Worm (Caenorhabditis elegans) whole organism, late embryonic: ENCODE measurements around the gene D2096.9.
A peak's percentile ranks its signal among the peaks of the same experiment; 100 is the strongest.

Experiments
- C08G9.2 ChIP-seq: sonication (generic microtip); optimal IDR thresholded peaks from 2 replicates; lab custom pipeline; 2016; ENCODE audit warnings: mild to moderate bottlenecking, missing genetic modification characterization, moderate library complexity, missing compliant biosample characterization
- K02D7.2 ChIP-seq: sonication (generic microtip); optimal IDR thresholded peaks from 2 replicates; lab custom pipeline; 2017; ENCODE audit warnings: mild to moderate bottlenecking, missing genetic modification characterization, missing compliant biosample characterization
- K09A11.1 ChIP-seq: sonication (generic microtip); optimal IDR thresholded peaks from 2 replicates; lab custom pipeline; 2017; ENCODE audit warnings: antibody characterized with exemption, mild to moderate bottlenecking, missing genetic modification characterization, missing compliant biosample characterization; ENCODE audit not compliant: insufficient read depth
- Y22D7AL.16 ChIP-seq: sonication (generic microtip); optimal IDR thresholded peaks from 2 replicates; lab custom pipeline; 2016; ENCODE audit warnings: missing genetic modification characterization, missing compliant biosample characterization
- ahr-1 ChIP-seq: sonication (generic microtip); optimal IDR thresholded peaks from 2 replicates; lab custom pipeline; 2016; ENCODE audit warnings: missing genetic modification characterization, missing compliant biosample characterization
- ceh-2 ChIP-seq: sonication (generic microtip); optimal IDR thresholded peaks from 2 replicates; lab custom pipeline; 2016; ENCODE audit warnings: missing genotype, missing genetic modification characterization, missing compliant biosample characterization
- ceh-22 ChIP-seq: sonication (generic microtip); optimal IDR thresholded peaks from 2 replicates; lab custom pipeline; 2017; ENCODE audit warnings: missing biosample characterization, missing genetic modification characterization
- ceh-24 ChIP-seq: sonication (generic microtip); optimal IDR thresholded peaks from 2 replicates; lab custom pipeline; 2016; ENCODE audit warnings: mild to moderate bottlenecking, missing genetic modification characterization, missing compliant biosample characterization
- ceh-30 ChIP-seq: fragments of 150-350 bp; optimal IDR thresholded peaks from 2 replicates; lab custom pipeline; 2014; ENCODE audit warnings: missing biosample characterization, missing genetic modification characterization
- ceh-31 ChIP-seq: sonication (generic microtip); optimal IDR thresholded peaks from 2 replicates; lab custom pipeline; 2016; ENCODE audit warnings: missing genetic modification characterization, missing compliant biosample characterization
- ceh-34 ChIP-seq: sonication (generic microtip); optimal IDR thresholded peaks from 2 replicates; lab custom pipeline; 2016; ENCODE audit warnings: mild to moderate bottlenecking, missing genetic modification characterization, missing compliant biosample characterization
- ceh-48 ChIP-seq: sonication (generic microtip); optimal IDR thresholded peaks from 2 replicates; lab custom pipeline; 2016; ENCODE audit warnings: missing genetic modification characterization, inconsistent platforms, missing compliant biosample characterization
- che-1 ChIP-seq: sonication (generic microtip); optimal IDR thresholded peaks from 2 replicates; lab custom pipeline; 2016; ENCODE audit warnings: mild to moderate bottlenecking, missing genetic modification characterization, missing compliant biosample characterization
- dmd-4 ChIP-seq: sonication (generic microtip); optimal IDR thresholded peaks from 2 replicates; lab custom pipeline; 2016; ENCODE audit warnings: borderline replicate concordance, missing genetic modification characterization, missing compliant biosample characterization
- dve-1 ChIP-seq: sonication (generic microtip); optimal IDR thresholded peaks from 2 replicates; lab custom pipeline; 2017; ENCODE audit warnings: antibody characterized with exemption, mild to moderate bottlenecking, missing genetic modification characterization, missing compliant biosample characterization
- elt-2 ChIP-seq: sonication (generic microtip); optimal IDR thresholded peaks from 2 replicates; lab custom pipeline; 2016; ENCODE audit warnings: missing genetic modification reagents, missing genetic modification characterization, missing compliant biosample characterization
- fkh-10 ChIP-seq: fragments of 150-350 bp; optimal IDR thresholded peaks from 2 replicates; lab custom pipeline; 2014; ENCODE audit warnings: missing biosample characterization, missing genetic modification reagents, missing genetic modification characterization
- gmeb-2 ChIP-seq: sonication (generic microtip); optimal IDR thresholded peaks from 2 replicates; lab custom pipeline; 2016; ENCODE audit warnings: missing genetic modification characterization, inconsistent platforms, missing compliant biosample characterization
- hlh-8 ChIP-seq: sonication (generic microtip); optimal IDR thresholded peaks from 2 replicates; lab custom pipeline; 2016; ENCODE audit warnings: missing genotype, missing genetic modification characterization, missing compliant biosample characterization
- lim-6 ChIP-seq: sonication (generic microtip); optimal IDR thresholded peaks from 2 replicates; lab custom pipeline; 2016; ENCODE audit warnings: missing genetic modification characterization, missing compliant biosample characterization
- mec-3 ChIP-seq: sonication (generic microtip); optimal IDR thresholded peaks from 2 replicates; lab custom pipeline; 2016; ENCODE audit warnings: borderline replicate concordance, missing genetic modification characterization, missing compliant biosample characterization
- nfya-1 ChIP-seq: sonication (generic microtip); optimal IDR thresholded peaks from 2 replicates; lab custom pipeline; 2017; ENCODE audit warnings: missing genetic modification characterization, mild to moderate bottlenecking, missing compliant biosample characterization, antibody characterized with exemption, moderate library complexity
- nhr-11 ChIP-seq: fragments of 150-350 bp; optimal IDR thresholded peaks from 2 replicates; lab custom pipeline; 2014; ENCODE audit warnings: missing biosample characterization, missing genetic modification characterization
- pag-3 ChIP-seq: sonication (generic microtip); optimal IDR thresholded peaks from 2 replicates; lab custom pipeline; 2016; ENCODE audit warnings: missing compliant biosample characterization, missing genetic modification characterization, borderline replicate concordance
- pat-9 ChIP-seq: fragments of 200-800 bp; sonication (Bioruptor generic); optimal IDR thresholded peaks from 2 replicates; lab custom pipeline; 2018; ENCODE audit warnings: mild to moderate bottlenecking, missing genetic modification characterization, moderate library complexity, missing compliant biosample characterization
- pax-1 ChIP-seq: fragments of 150-350 bp; optimal IDR thresholded peaks from 2 replicates; lab custom pipeline; 2014; ENCODE audit warnings: missing biosample characterization, missing genetic modification characterization
- pha-2 ChIP-seq: sonication (generic microtip); optimal IDR thresholded peaks from 2 replicates; lab custom pipeline; 2017; ENCODE audit warnings: mild to moderate bottlenecking, missing genetic modification characterization, missing compliant biosample characterization
- pha-4 ChIP-seq: fragments of 150-350 bp; optimal IDR thresholded peaks from 2 replicates; lab custom pipeline; 2018; ENCODE audit warnings: missing biosample characterization, missing genetic modification reagents, missing genetic modification characterization
- ref-2 ChIP-seq: sonication (generic microtip); optimal IDR thresholded peaks from 2 replicates; lab custom pipeline; 2016; ENCODE audit warnings: missing genetic modification characterization, missing compliant biosample characterization
- rnt-1 ChIP-seq: sonication (generic microtip); optimal IDR thresholded peaks from 2 replicates; lab custom pipeline; 2016; ENCODE audit warnings: missing genetic modification characterization, missing compliant biosample characterization
- sdc-2 ChIP-seq: sonication (generic microtip); optimal IDR thresholded peaks from 2 replicates; lab custom pipeline; 2016; ENCODE audit warnings: missing genotype, missing genetic modification characterization, missing compliant biosample characterization
- sox-2 ChIP-seq: fragments of 200-800 bp; sonication (Bioruptor generic); IDR thresholded peaks from 2 replicates; pipeline ENCODE4 v1.3.6; 2022; ENCODE audit warnings: missing genetic modification reagents, missing genetic modification characterization, missing compliant biosample characterization
- sox-4 ChIP-seq: sonication (generic microtip); optimal IDR thresholded peaks from 2 replicates; lab custom pipeline; 2017; ENCODE audit warnings: mild to moderate bottlenecking, missing genetic modification characterization, inconsistent platforms, missing compliant biosample characterization
- tbx-2 ChIP-seq: sonication (generic microtip); optimal IDR thresholded peaks from 2 replicates; lab custom pipeline; 2016; ENCODE audit warnings: missing genetic modification characterization, missing compliant biosample characterization
- ttx-3 ChIP-seq: sonication (generic microtip); optimal IDR thresholded peaks from 2 replicates; lab custom pipeline; 2016; ENCODE audit warnings: missing genetic modification reagents, missing genetic modification characterization, missing compliant biosample characterization
- unc-42 ChIP-seq: sonication (generic microtip); optimal IDR thresholded peaks from 2 replicates; lab custom pipeline; 2016; ENCODE audit warnings: missing genotype, missing genetic modification characterization, missing compliant biosample characterization
- unc-55 ChIP-seq: sonication (generic microtip); optimal IDR thresholded peaks from 2 replicates; lab custom pipeline; 2017; ENCODE audit warnings: missing biosample characterization, missing genetic modification reagents, missing genetic modification characterization

D2096.9 gene

DNA sequence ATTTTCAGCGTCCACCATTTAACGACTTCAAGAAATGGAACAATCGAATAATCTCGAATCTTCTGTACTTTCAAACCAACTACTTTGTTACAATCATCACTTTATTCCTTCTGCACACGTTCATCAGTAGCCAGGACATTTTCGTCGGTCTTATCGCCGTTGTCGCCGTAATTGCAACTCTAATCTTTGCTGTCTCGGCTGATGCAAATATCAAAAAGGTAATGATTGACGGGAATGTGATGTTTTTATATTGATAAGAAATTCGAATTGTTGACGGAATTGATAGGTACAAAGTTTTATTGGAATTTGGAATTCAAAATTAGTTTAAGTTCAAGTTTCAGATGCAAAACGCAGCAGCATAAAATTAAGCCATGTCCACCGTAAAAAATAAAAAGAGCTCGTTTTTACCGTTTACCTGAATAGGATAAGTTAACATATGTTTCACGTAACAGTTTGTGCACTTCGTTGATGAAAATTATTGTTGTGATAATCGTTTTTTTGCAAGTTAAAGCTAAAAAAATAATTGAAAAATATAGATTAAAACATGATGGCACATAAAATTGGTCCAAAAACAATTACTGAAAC lies 2.2 kb downstream of the D2096.9 start:
- TF ChIP-seq ceh-48 (tag; lab: Kevin White, UChicago), result no peak
- no peak for TF ChIP-seq nhr-11 (tag; lab: Kevin White, UChicago)
- peak; percentile 87 for TF ChIP-seq elt-2 (tag; lab: Kevin White, UChicago)
- no peak for TF ChIP-seq Y22D7AL.16
- no peak for TF ChIP-seq K09A11.1 (tag; lab: Kevin White, UChicago)
- no peak for TF ChIP-seq unc-55
- TF ChIP-seq ref-2 (tag; lab: Kevin White, UChicago), result no peak
- TF ChIP-seq ttx-3 (tag; lab: Kevin White, UChicago), result no peak
- no peak for TF ChIP-seq ceh-30

DNA sequence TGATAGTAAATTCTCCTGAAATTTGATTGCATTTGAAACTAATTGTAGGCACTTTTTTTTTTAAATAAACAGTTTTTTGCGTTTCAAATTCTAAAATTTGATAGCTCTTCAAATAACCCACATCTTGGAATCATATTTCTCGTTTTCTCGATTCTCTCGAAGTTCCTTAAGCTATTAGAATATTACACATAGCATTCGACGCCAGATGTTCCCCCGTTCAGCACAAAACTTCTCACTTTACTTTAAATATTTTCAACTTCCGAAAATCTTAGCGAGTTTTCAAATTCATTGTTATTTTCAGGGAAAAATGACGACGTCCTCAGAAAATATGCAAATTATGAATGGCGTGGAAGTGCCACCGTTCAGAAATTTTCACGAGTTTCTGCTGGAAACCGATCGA lies 2.9 kb downstream of the D2096.9 start, which contains the start of gene praf-3:
praf-3 (plus strand) TSS at position 301 of the 400 bp plus-strand sequence.
- TF ChIP-seq nhr-11 (tag; lab: Kevin White, UChicago) (no peak), ttx-3 (tag; lab: Kevin White, UChicago) (no peak), unc-55 (no peak), K02D7.2 (tag; lab: Kevin White, UChicago) (no peak), mec-3 (tag; lab: Kevin White, UChicago) (no peak), fkh-10 (GFP tag; lab: Kevin White, UChicago) (no peak), hlh-8 (tag; lab: Kevin White, UChicago) (no peak), unc-42 (tag; lab: Kevin White, UChicago) (no peak), gmeb-2 (tag; lab: Kevin White, UChicago) (no peak), ceh-31 (no peak), pha-4 (tag; lab: Kevin White, UChicago) (no peak), che-1 (tag; lab: Kevin White, UChicago) (no peak), lim-6 (tag; lab: Kevin White, UChicago) (no peak), dve-1 (tag; lab: Kevin White, UChicago) (no peak), pat-9 (tag; lab: Kevin White, UChicago) (no peak), rnt-1 (tag; lab: Kevin White, UChicago) (no peak), ceh-22 (no peak), Y22D7AL.16 (no peak)

DNA sequence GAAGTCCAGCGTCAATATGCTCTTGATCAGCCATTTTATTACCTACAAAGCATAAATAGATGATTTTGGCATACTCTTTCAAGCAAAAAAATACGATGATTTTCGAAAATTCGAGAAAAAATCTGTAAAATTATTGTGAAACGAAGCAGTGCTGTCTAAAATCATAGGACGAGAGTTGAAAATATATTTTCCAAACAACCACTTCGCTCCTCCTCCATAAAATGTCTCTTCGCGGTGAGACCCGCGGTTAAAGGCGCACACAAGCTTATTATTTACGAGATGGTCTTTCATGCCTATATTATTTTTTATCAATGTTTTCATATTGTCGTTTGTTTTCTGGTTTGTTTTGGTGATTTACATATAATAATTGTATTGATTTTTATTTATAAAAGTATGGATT lies 3.3 kb downstream of the D2096.9 start, which contains the start of gene nap-1:
nap-1 (minus strand) TSS at position 42 of the 400 bp plus-strand sequence.
- TF ChIP-seq pax-1 (tag; lab: Kevin White, UChicago) (no peak), nfya-1 (tag; lab: Kevin White, UChicago) (peak; percentile 40), elt-2 (tag; lab: Kevin White, UChicago) (peak; percentile 11)

DNA sequence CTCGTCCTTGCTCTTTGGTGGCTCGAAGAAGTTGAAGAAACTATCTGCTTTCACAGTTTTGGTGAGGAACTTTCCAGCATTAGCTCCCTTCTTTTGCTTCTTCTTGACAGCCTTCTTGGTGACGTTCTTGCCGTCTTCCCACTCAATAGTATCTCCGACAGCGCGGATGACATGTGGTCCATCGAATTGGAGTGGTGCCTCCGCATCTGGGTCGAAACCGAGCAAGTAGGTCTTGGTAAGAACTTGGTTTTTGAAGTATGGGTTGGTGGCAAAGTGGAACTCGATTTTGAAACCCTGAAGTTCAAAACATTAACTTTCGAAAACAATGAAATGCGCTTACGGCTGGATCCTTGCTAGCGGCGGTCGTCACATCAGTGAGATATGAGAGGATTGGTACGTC lies 4.3 kb downstream of the D2096.9 start:
- no peak for TF ChIP-seq dmd-4 (tag; lab: Kevin White, UChicago)
- no peak for TF ChIP-seq ceh-34
- TF ChIP-seq ceh-24 (tag; lab: Kevin White, UChicago), result no peak
- TF ChIP-seq pag-3 (tag; lab: Kevin White, UChicago), result no peak
- no peak for TF ChIP-seq tbx-2 (tag; lab: Kevin White, UChicago)
- TF ChIP-seq ahr-1, result no peak
- no peak for TF ChIP-seq ceh-2
- no peak for TF ChIP-seq lim-6 (tag; lab: Kevin White, UChicago)

DNA sequence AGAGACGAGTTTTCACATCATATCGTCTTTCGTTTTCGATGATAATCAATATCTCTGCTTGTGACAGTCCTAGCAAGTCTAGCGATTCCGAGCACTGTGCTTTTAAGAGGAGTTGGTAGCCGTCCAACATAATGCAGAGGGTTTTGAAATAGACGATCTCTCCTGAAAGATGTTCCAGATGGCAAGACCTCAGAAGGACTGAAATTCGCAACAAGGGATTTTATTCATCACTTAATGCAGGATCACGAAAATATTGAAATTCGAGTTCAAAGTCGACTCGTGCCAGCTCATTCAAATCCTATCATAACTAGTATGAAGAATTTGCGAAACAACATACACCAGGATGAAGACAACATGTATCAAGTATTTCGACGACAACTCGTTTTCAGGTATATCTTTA lies 5.1 kb downstream of the D2096.9 start, which contains the start of gene D2096.7:
D2096.7 (minus strand) TSS at position 130 of the 400 bp plus-strand sequence.
- TF ChIP-seq sdc-2 (tag; lab: Kevin White, UChicago) (no peak), sox-2 (GFP tag; lab: Robert Waterston, UW) (no peak), sox-4 (tag; lab: Kevin White, UChicago) (no peak), C08G9.2 (tag; lab: Kevin White, UChicago) (no peak), mec-3 (tag; lab: Kevin White, UChicago) (no peak), pha-2 (tag; lab: Kevin White, UChicago) (no peak), dmd-4 (tag; lab: Kevin White, UChicago) (no peak), tbx-2 (tag; lab: Kevin White, UChicago) (no peak)
